Fruit fly (Drosophila melanogaster) whole organism, prepupa: ENCODE data around the gene CG8519.
A peak's percentile ranks its signal among the peaks of the same experiment; 100 is the strongest.

Source experiments
- CG10631 ChIP-seq: fragments of 200-800 bp; sonication (Bioruptor generic); optimal IDR thresholded peaks from 2 replicates; lab custom pipeline; 2016; ENCODE audit warnings: missing biosample characterization, missing genetic modification characterization
- CG10669 ChIP-seq: fragments of 200-800 bp; sonication (Bioruptor generic); optimal IDR thresholded peaks from 3 replicates; lab custom pipeline; 2018; ENCODE audit warnings: missing biosample characterization, mild to moderate bottlenecking, missing genetic modification characterization, moderate library complexity
- CG11294 ChIP-seq: fragments of 200-800 bp; sonication (Bioruptor generic); IDR thresholded peaks from 2 replicates; pipeline ENCODE4 v1.3.6; 2022; ENCODE audit warnings: missing biosample characterization, missing genetic modification characterization
- CG11762 ChIP-seq: fragments of 200-800 bp; sonication (Bioruptor generic); optimal IDR thresholded peaks from 3 replicates; lab custom pipeline; 2016; ENCODE audit warnings: missing biosample characterization, missing genetic modification characterization; ENCODE audit not compliant: insufficient read depth
- CG11902 ChIP-seq: fragments of 200-800 bp; sonication (Bioruptor generic); optimal IDR thresholded peaks from 3 replicates; lab custom pipeline; 2016; ENCODE audit warnings: missing biosample characterization, missing genetic modification characterization
- CG15336 ChIP-seq: fragments of 200-800 bp; sonication (Bioruptor generic); IDR thresholded peaks from 2 replicates; pipeline ENCODE4 v1.3.6; 2022; ENCODE audit warnings: missing biosample characterization, missing genetic modification characterization
- CG16779 ChIP-seq: fragments of 200-800 bp; sonication (Bioruptor generic); optimal IDR thresholded peaks from 3 replicates; lab custom pipeline; 2017; ENCODE audit warnings: missing biosample characterization, mild to moderate bottlenecking, missing genetic modification characterization
- CG3032 ChIP-seq: fragments of 200-800 bp; optimal IDR thresholded peaks from 2 replicates; lab custom pipeline; 2019; ENCODE audit warnings: missing biosample characterization, mild to moderate bottlenecking, missing genetic modification characterization, moderate library complexity
- CG31627 ChIP-seq: fragments of 200-800 bp; sonication (Bioruptor generic); optimal IDR thresholded peaks from 3 replicates; lab custom pipeline; 2016; ENCODE audit warnings: missing biosample characterization, missing genetic modification characterization
- CG32006 ChIP-seq: fragments of 200-800 bp; sonication (Bioruptor generic); optimal IDR thresholded peaks from 3 replicates; lab custom pipeline; 2017; ENCODE audit warnings: missing biosample characterization, mild to moderate bottlenecking, missing genetic modification characterization
- CG34406 ChIP-seq: fragments of 200-800 bp; sonication (Bioruptor generic); optimal IDR thresholded peaks from 3 replicates; lab custom pipeline; 2016; ENCODE audit warnings: missing biosample characterization, missing genetic modification characterization
- CG6276 ChIP-seq: fragments of 200-800 bp; sonication (Bioruptor generic); optimal IDR thresholded peaks from 2 replicates; lab custom pipeline; 2017; ENCODE audit warnings: missing biosample characterization, mild to moderate bottlenecking, missing genetic modification characterization
- CG6792 ChIP-seq: fragments of 200-800 bp; sonication (Bioruptor generic); optimal IDR thresholded peaks from 3 replicates; lab custom pipeline; 2016; ENCODE audit warnings: missing biosample characterization, missing genetic modification characterization
- CG6808 ChIP-seq: fragments of 200-800 bp; sonication (Bioruptor generic); optimal IDR thresholded peaks from 3 replicates; lab custom pipeline; 2017; ENCODE audit warnings: missing biosample characterization, missing genetic modification characterization, mild to moderate bottlenecking, moderate library complexity, missing genetic modification reagents
- CG6854 ChIP-seq: fragments of 200-800 bp; sonication (Bioruptor generic); optimal IDR thresholded peaks from 2 replicates; lab custom pipeline; 2017; ENCODE audit warnings: missing biosample characterization, mild to moderate bottlenecking, missing genetic modification characterization
- CG7368 ChIP-seq: fragments of 200-800 bp; sonication (Bioruptor generic); optimal IDR thresholded peaks from 3 replicates; lab custom pipeline; 2016; ENCODE audit warnings: missing biosample characterization, missing genetic modification characterization
- CG8119 ChIP-seq: fragments of 200-800 bp; sonication (Bioruptor generic); IDR thresholded peaks from 3 replicates; pipeline ENCODE4 v1.3.6; 2022; ENCODE audit warnings: missing biosample characterization, missing genetic modification characterization
- CG8632 ChIP-seq: fragments of 200-800 bp; sonication (Bioruptor generic); optimal IDR thresholded peaks from 3 replicates; lab custom pipeline; 2016; ENCODE audit warnings: missing biosample characterization, missing genetic modification characterization
- CG9139 ChIP-seq: fragments of 200-800 bp; sonication (Bioruptor generic); optimal IDR thresholded peaks from 3 replicates; lab custom pipeline; 2017; ENCODE audit warnings: missing biosample characterization, mild to moderate bottlenecking, missing genetic modification characterization
- Eip75B ChIP-seq: fragments of 200-800 bp; sonication (Bioruptor generic); optimal IDR thresholded peaks from 3 replicates; lab custom pipeline; 2016; ENCODE audit warnings: missing biosample characterization, missing genetic modification characterization
- Eip93F ChIP-seq: fragments of 200-800 bp; sonication (Bioruptor generic); optimal IDR thresholded peaks from 2 replicates; lab custom pipeline; 2016; ENCODE audit warnings: missing biosample characterization, mild to moderate bottlenecking, missing genetic modification characterization
- Hr38 ChIP-seq: sonication (Bioruptor generic); optimal IDR thresholded peaks from 2 replicates; lab custom pipeline; 2016; ENCODE audit warnings: missing biosample characterization, missing genetic modification characterization
- Hr39 ChIP-seq: fragments of 200-800 bp; sonication (Bioruptor generic); optimal IDR thresholded peaks from 2 replicates; lab custom pipeline; 2016; ENCODE audit warnings: missing biosample characterization, missing genetic modification characterization
- Hr4 ChIP-seq: fragments of 200-800 bp; sonication (Bioruptor generic); optimal IDR thresholded peaks from 3 replicates; lab custom pipeline; 2016; ENCODE audit warnings: missing biosample characterization, missing genetic modification characterization
- Met ChIP-seq: fragments of 200-800 bp; sonication (Bioruptor generic); optimal IDR thresholded peaks from 3 replicates; lab custom pipeline; 2016; ENCODE audit warnings: missing biosample characterization, missing genetic modification characterization
- OdsH ChIP-seq: fragments of 200-800 bp; sonication (Bioruptor generic); optimal IDR thresholded peaks from 3 replicates; lab custom pipeline; 2016; ENCODE audit warnings: missing biosample characterization, missing genetic modification characterization
- Smox ChIP-seq: fragments of 200-800 bp; sonication (Bioruptor generic); optimal IDR thresholded peaks from 3 replicates; lab custom pipeline; 2016; ENCODE audit warnings: missing biosample characterization, missing genetic modification characterization
- Sox14 ChIP-seq: fragments of 200-800 bp; sonication (Bioruptor generic); optimal IDR thresholded peaks from 3 replicates; lab custom pipeline; 2016; ENCODE audit warnings: missing biosample characterization, missing genetic modification characterization
- acj6 ChIP-seq: fragments of 200-800 bp; sonication (Bioruptor generic); optimal IDR thresholded peaks from 3 replicates; lab custom pipeline; 2016; ENCODE audit warnings: missing biosample characterization, missing genetic modification characterization
- cyc ChIP-seq: fragments of 200-800 bp; sonication (Bioruptor generic); optimal IDR thresholded peaks from 3 replicates; lab custom pipeline; 2016; ENCODE audit warnings: missing biosample characterization, missing genetic modification characterization
- dac ChIP-seq: fragments of 200-800 bp; sonication (Bioruptor generic); optimal IDR thresholded peaks from 2 replicates; lab custom pipeline; 2017; ENCODE audit warnings: missing biosample characterization, mild to moderate bottlenecking, missing genetic modification characterization
- dsx ChIP-seq: fragments of 200-800 bp; optimal IDR thresholded peaks from 3 replicates; lab custom pipeline; 2019; ENCODE audit warnings: missing biosample characterization, mild to moderate bottlenecking, missing genetic modification characterization, moderate library complexity; ENCODE audit not compliant: poor library complexity, severe bottlenecking
- eg ChIP-seq: fragments of 200-800 bp; sonication (Bioruptor generic); IDR thresholded peaks from 3 replicates; pipeline ENCODE4 v1.3.6; 2022; ENCODE audit warnings: missing biosample characterization, missing genetic modification characterization
- esn ChIP-seq: fragments of 200-800 bp; sonication (Bioruptor generic); optimal IDR thresholded peaks from 2 replicates; lab custom pipeline; 2016; ENCODE audit warnings: missing biosample characterization, mild to moderate bottlenecking, missing genetic modification characterization, moderate library complexity
- fd59A ChIP-seq: fragments of 200-800 bp; sonication (Bioruptor generic); optimal IDR thresholded peaks from 2 replicates; lab custom pipeline; 2017; ENCODE audit warnings: missing biosample characterization, mild to moderate bottlenecking, missing genetic modification characterization, missing genetic modification reagents
- lz ChIP-seq: fragments of 200-800 bp; sonication (Bioruptor generic); optimal IDR thresholded peaks from 3 replicates; lab custom pipeline; 2016; ENCODE audit warnings: missing biosample characterization, missing genetic modification characterization
- net ChIP-seq: fragments of 200-800 bp; sonication (Bioruptor generic); optimal IDR thresholded peaks from 3 replicates; lab custom pipeline; 2016; ENCODE audit warnings: missing biosample characterization, missing genetic modification characterization
- pdm3 ChIP-seq: fragments of 200-800 bp; sonication (Bioruptor generic); optimal IDR thresholded peaks from 3 replicates; lab custom pipeline; 2016; ENCODE audit warnings: missing biosample characterization, missing genetic modification characterization
- spab ChIP-seq: fragments of 200-800 bp; sonication (Bioruptor generic); optimal IDR thresholded peaks from 2 replicates; lab custom pipeline; 2017; ENCODE audit warnings: missing biosample characterization, mild to moderate bottlenecking, missing genetic modification characterization, missing genetic modification reagents
- ss ChIP-seq, 2 experiments: fragments of 200-800 bp; sonication (Bioruptor generic); optimal IDR thresholded peaks; 2 replicates in 1 of 2; 3 replicates in 1 of 2; lab custom pipeline; 2017 to 2018; ENCODE audit warnings: mild to moderate bottlenecking in 2 of 2, missing biosample characterization in 2 of 2, missing genetic modification characterization in 2 of 2, moderate library complexity in 1 of 2
- topi ChIP-seq: fragments of 200-800 bp; sonication (Bioruptor generic); optimal IDR thresholded peaks from 3 replicates; lab custom pipeline; 2016; ENCODE audit warnings: missing biosample characterization, missing genetic modification characterization

CG8519 gene

DNA sequence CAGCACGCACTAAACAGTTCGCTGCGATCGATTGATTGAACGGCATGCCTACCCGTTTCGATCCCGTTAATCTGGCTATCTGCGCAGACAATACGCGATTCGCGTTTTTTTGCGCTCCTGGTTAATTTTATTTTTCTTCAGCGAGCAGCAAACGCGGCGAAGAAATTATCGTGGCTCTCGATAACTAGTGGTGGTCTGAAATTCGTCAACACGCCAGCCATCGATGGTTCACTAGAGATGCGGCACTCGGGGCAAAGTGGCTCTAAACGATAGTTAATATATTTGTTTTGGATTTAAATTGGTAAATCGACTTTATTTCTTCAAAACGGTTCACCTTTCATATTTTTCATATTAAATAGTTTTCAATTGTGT is 38.3 kb downstream of the CG8519 start, which contains the start of gene dikar:
dikar (minus strand) TSS at position 191 of the 372 bp plus-strand sequence.
- TF ChIP-seq OdsH (GFP tag; lab: Kevin White, UChicago) (peak; percentile 44), CG6808 (no peak), CG32006 (GFP tag; lab: Kevin White, UChicago) (peak; percentile 33), CG16779 (tag; lab: Kevin White, UChicago) (no peak), cyc (peak; percentile 12), CG9139 (GFP tag; lab: Kevin White, UChicago) (no peak), topi (peak; percentile 20), eg (GFP tag; lab: Robert Waterston, UW) (no peak; the same call in 2 of the 3 replicates), Smox (GFP tag; lab: Kevin White, UChicago) (no peak), Hr4 (GFP tag; lab: Kevin White, UChicago) (no peak), CG34406 (GFP tag; lab: Kevin White, UChicago) (no peak), spab (GFP tag; lab: Kevin White, UChicago) (no peak), CG31627 (peak; percentile 38), Eip93F (GFP tag; lab: Kevin White, UChicago) (no peak), Hr39 (GFP tag; lab: Kevin White, UChicago) (no peak), acj6 (GFP tag; lab: Kevin White, UChicago) (peak; percentile 7), esn (GFP tag; lab: Kevin White, UChicago) (peak; percentile 15), Met (GFP tag; lab: Kevin White, UChicago) (peak; percentile 18), CG10669 (GFP tag; lab: Kevin White, UChicago) (no peak), dac (GFP tag; lab: Kevin White, UChicago) (no peak), ss (GFP tag; optimal IDR thresholded peaks at IDR 0.05; lab: Kevin White, UChicago) (peak in 1 of 2 experiments; percentile 3), net (no peak), pdm3 (no peak), fd59A (GFP tag; lab: Kevin White, UChicago) (no peak), dsx (GFP tag; lab: Kevin White, UChicago) (peak; percentile 9), CG7368 (GFP tag; lab: Kevin White, UChicago) (no peak), CG8119 (GFP tag; lab: Robert Waterston, UW) (no peak), lz (GFP tag; lab: Kevin White, UChicago) (peak; percentile 48), CG10631 (GFP tag; lab: Kevin White, UChicago) (no peak), CG11762 (GFP tag; lab: Kevin White, UChicago) (no peak), Eip75B (peak; percentile 1), CG6854 (GFP tag; lab: Kevin White, UChicago) (peak; percentile 32), CG11902 (GFP tag; lab: Kevin White, UChicago) (no peak), CG15336 (GFP tag; lab: Robert Waterston, UW) (peak; percentile 23; the same call in 1 of the 2 replicates), CG3032 (tag; lab: Kevin White, UChicago) (peak; percentile 40), CG6792 (GFP tag; lab: Kevin White, UChicago) (peak; percentile 0), Hr38 (GFP tag; lab: Kevin White, UChicago) (no peak), CG6276 (GFP tag; lab: Kevin White, UChicago) (no peak), CG8632 (GFP tag; lab: Kevin White, UChicago) (no peak), Sox14 (GFP tag; lab: Kevin White, UChicago) (no peak), CG11294 (GFP tag; lab: Robert Waterston, UW) (no peak)
